Worm (Caenorhabditis elegans) whole organism, young adult: ENCODE data around the gene T11B7.1.
A peak's percentile ranks its signal among the peaks of the same experiment; 100 is the strongest.

Source experiments
- B0336.3 ChIP-seq: fragments of 200-800 bp; sonication (Bioruptor generic); IDR thresholded peaks from 2 replicates; pipeline ENCODE4 v1.3.6; 2022; ENCODE audit warnings: missing genetic modification characterization, missing compliant biosample characterization
- C06A6.2 ChIP-seq: fragments of 200-800 bp; sonication (Bioruptor generic); conservative IDR thresholded peaks from 2 replicates; pipeline ENCODE4 v1.3.6; 2022; ENCODE audit warnings: missing genetic modification characterization, missing compliant biosample characterization
- F22D6.2 ChIP-seq: sonication (generic microtip); optimal IDR thresholded peaks from 2 replicates; lab custom pipeline; 2016; ENCODE audit warnings: mild to moderate bottlenecking, missing genetic modification characterization, missing compliant biosample characterization
- F23B12.7 ChIP-seq: sonication (generic microtip); optimal IDR thresholded peaks from 2 replicates; lab custom pipeline; 2017; ENCODE audit warnings: missing genetic modification characterization, mild to moderate bottlenecking, missing compliant biosample characterization, antibody characterized with exemption, moderate library complexity; ENCODE audit not compliant: insufficient read depth
- F55B11.4 ChIP-seq: sonication (generic microtip); optimal IDR thresholded peaks from 2 replicates; lab custom pipeline; 2016; ENCODE audit warnings: missing compliant biosample characterization, missing genetic modification characterization, borderline replicate concordance; ENCODE audit not compliant: insufficient read depth
- K12H6.12 ChIP-seq: fragments of 200-800 bp; sonication (Bioruptor generic); optimal IDR thresholded peaks from 2 replicates; lab custom pipeline; 2018; ENCODE audit warnings: mild to moderate bottlenecking, missing genetic modification characterization, missing compliant biosample characterization
- Y56A3A.18 ChIP-seq: fragments of 200-800 bp; sonication (Bioruptor generic); IDR thresholded peaks from 2 replicates; pipeline ENCODE4 v1.3.6; 2022; ENCODE audit warnings: missing genetic modification reagents, missing genetic modification characterization, missing compliant biosample characterization
- ZK185.1 ChIP-seq: sonication (generic microtip); optimal IDR thresholded peaks from 2 replicates; lab custom pipeline; 2016; ENCODE audit warnings: mild to moderate bottlenecking, missing genetic modification characterization, missing compliant biosample characterization; ENCODE audit not compliant: poor library complexity, severe bottlenecking
- attf-3 ChIP-seq: fragments of 200-800 bp; sonication (Bioruptor generic); conservative IDR thresholded peaks from 2 replicates; pipeline ENCODE4 v1.3.6; 2022; ENCODE audit warnings: missing genetic modification reagents, missing genetic modification characterization, missing compliant biosample characterization
- cebp-2 ChIP-seq: fragments of 200-800 bp; sonication (Bioruptor generic); IDR thresholded peaks from 2 replicates; pipeline ENCODE4 v1.3.6; 2022; ENCODE audit warnings: missing genetic modification characterization, missing compliant biosample characterization
- ceh-27 ChIP-seq: fragments of 200-800 bp; sonication (Bioruptor generic); optimal IDR thresholded peaks from 2 replicates; lab custom pipeline; 2018; ENCODE audit warnings: mild to moderate bottlenecking, missing genetic modification characterization, moderate library complexity, missing compliant biosample characterization
- dox-1 ChIP-seq: fragments of 200-800 bp; sonication (Bioruptor generic); IDR thresholded peaks from 2 replicates; pipeline ENCODE4 v1.3.6; 2022; ENCODE audit warnings: missing genetic modification reagents, missing genetic modification characterization, missing compliant biosample characterization
- dpl-1 ChIP-seq: fragments of 150-350 bp; optimal IDR thresholded peaks from 2 replicates; lab custom pipeline; 2014; ENCODE audit warnings: missing biosample characterization, missing genetic modification reagents, missing genetic modification characterization
- efl-1 ChIP-seq: fragments of 150-350 bp; optimal IDR thresholded peaks from 2 replicates; lab custom pipeline; 2014; ENCODE audit warnings: missing biosample characterization, missing genetic modification reagents, missing genetic modification characterization
- egrh-3 ChIP-seq: fragments of 200-800 bp; sonication (Bioruptor generic); IDR thresholded peaks from 2 replicates; pipeline ENCODE4 v1.3.6; 2022; ENCODE audit warnings: missing genetic modification reagents, missing genetic modification characterization, missing compliant biosample characterization
- ets-4 ChIP-seq: fragments of 200-800 bp; sonication (Bioruptor generic); optimal IDR thresholded peaks from 2 replicates; lab custom pipeline; 2018; ENCODE audit warnings: mild to moderate bottlenecking, missing genetic modification characterization, missing compliant biosample characterization
- fkh-3 ChIP-seq: sonication (generic microtip); optimal IDR thresholded peaks from 2 replicates; lab custom pipeline; 2016; ENCODE audit warnings: mild to moderate bottlenecking, missing genetic modification characterization, missing compliant biosample characterization
- hlh-12 ChIP-seq: sonication (generic microtip); optimal IDR thresholded peaks from 2 replicates; lab custom pipeline; 2016; ENCODE audit warnings: missing genetic modification characterization, missing compliant biosample characterization
- hlh-26 ChIP-seq: fragments of 200-800 bp; sonication (Bioruptor generic); conservative IDR thresholded peaks from 2 replicates; pipeline ENCODE4 v1.3.6; 2022; ENCODE audit warnings: missing genetic modification reagents, missing genetic modification characterization, missing compliant biosample characterization
- hmg-1.2 ChIP-seq: fragments of 200-800 bp; sonication (Bioruptor generic); IDR thresholded peaks from 2 replicates; pipeline ENCODE4 v1.3.6; 2022; ENCODE audit warnings: missing genetic modification reagents, missing genetic modification characterization, missing compliant biosample characterization
- hmg-20 ChIP-seq: fragments of 200-800 bp; sonication (Bioruptor generic); IDR thresholded peaks from 2 replicates; pipeline ENCODE4 v1.3.6; 2022; ENCODE audit warnings: missing genetic modification reagents, missing genetic modification characterization, missing compliant biosample characterization
- let-607 ChIP-seq, 2 experiments: fragments of 200-800 bp in 1 of 2; sonication (Bioruptor generic) in 1 of 2; sonication (generic microtip) in 1 of 2; optimal IDR thresholded peaks; 2 replicates each; lab custom pipeline; 2016 to 2018; ENCODE audit warnings: mild to moderate bottlenecking in 2 of 2, missing compliant biosample characterization in 2 of 2, missing genetic modification characterization in 2 of 2, moderate library complexity in 2 of 2, missing genotype in 1 of 2
- lin-35 ChIP-seq, 3 experiments: fragments of 150-350 bp in 2 of 3; sonication (generic microtip) in 1 of 3; optimal IDR thresholded peaks; 2 replicates each; lab custom pipeline; 2014 to 2018; ENCODE audit warnings: missing biosample characterization in 3 of 3, missing genetic modification characterization in 3 of 3, missing genetic modification reagents in 3 of 3
- lin-54 ChIP-seq: fragments of 200-800 bp; sonication (Bioruptor generic); optimal IDR thresholded peaks from 2 replicates; lab custom pipeline; 2018; ENCODE audit warnings: mild to moderate bottlenecking, missing genetic modification characterization, missing compliant biosample characterization
- madf-10 ChIP-seq: sonication (generic microtip); optimal IDR thresholded peaks from 2 replicates; lab custom pipeline; 2016; ENCODE audit warnings: mild to moderate bottlenecking, missing genetic modification characterization, missing compliant biosample characterization
- mcd-1 ChIP-seq: fragments of 200-800 bp; sonication (Bioruptor generic); IDR thresholded peaks from 2 replicates; pipeline ENCODE4 v1.3.6; 2022; ENCODE audit warnings: missing genetic modification reagents, missing genetic modification characterization, missing compliant biosample characterization
- mel-28 ChIP-seq: sonication (generic microtip); optimal IDR thresholded peaks from 2 replicates; lab custom pipeline; 2016; ENCODE audit warnings: borderline replicate concordance, mild to moderate bottlenecking, missing genetic modification characterization, missing compliant biosample characterization
- mes-4 ChIP-seq: sonication (generic microtip); optimal IDR thresholded peaks from 2 replicates; lab custom pipeline; 2016; ENCODE audit warnings: missing genotype, missing genetic modification characterization, missing compliant biosample characterization
- nhr-27 ChIP-seq: fragments of 200-800 bp; sonication (Bioruptor generic); optimal IDR thresholded peaks from 2 replicates; lab custom pipeline; 2018; ENCODE audit warnings: mild to moderate bottlenecking, missing genetic modification characterization, moderate library complexity, missing compliant biosample characterization
- nhr-80 ChIP-seq: sonication (generic microtip); optimal IDR thresholded peaks from 2 replicates; lab custom pipeline; 2016; ENCODE audit warnings: missing genetic modification characterization, missing compliant biosample characterization
- repo-1 ChIP-seq: sonication (generic microtip); optimal IDR thresholded peaks from 2 replicates; lab custom pipeline; 2017; ENCODE audit warnings: mild to moderate bottlenecking, missing genetic modification characterization, missing compliant biosample characterization
- snpc-1.3 ChIP-seq: sonication (generic microtip); optimal IDR thresholded peaks from 2 replicates; lab custom pipeline; 2017; ENCODE audit warnings: missing genetic modification characterization, mild to moderate bottlenecking, missing compliant biosample characterization, antibody characterized with exemption, moderate library complexity, missing genotype, missing genetic modification reagents; ENCODE audit not compliant: insufficient read depth
- snpc-3.4 ChIP-seq: sonication (generic microtip); optimal IDR thresholded peaks from 2 replicates; lab custom pipeline; 2017; ENCODE audit warnings: missing genetic modification characterization, mild to moderate bottlenecking, missing compliant biosample characterization, antibody characterized with exemption, moderate library complexity, missing genotype, missing genetic modification reagents
- snpc-4 ChIP-seq, 5 experiments: fragments of 150-350 bp in 1 of 5; sonication (generic microtip) in 4 of 5; optimal IDR thresholded peaks; 2 replicates each; lab custom pipeline; 2014 to 2018; ENCODE audit warnings: missing genetic modification characterization in 5 of 5, missing biosample characterization in 3 of 5, antibody characterized with exemption in 2 of 5, mild to moderate bottlenecking in 2 of 5, missing compliant biosample characterization in 2 of 5, missing genotype in 2 of 5, moderate library complexity in 2 of 5, missing genetic modification reagents in 1 of 5
- tlf-1 ChIP-seq: fragments of 200-800 bp; sonication (Bioruptor generic); optimal IDR thresholded peaks from 2 replicates; lab custom pipeline; 2018; ENCODE audit warnings: mild to moderate bottlenecking, missing genetic modification characterization, missing compliant biosample characterization
- unc-130 ChIP-seq: sonication (generic microtip); optimal IDR thresholded peaks from 2 replicates; lab custom pipeline; 2016; ENCODE audit warnings: missing genetic modification reagents, missing genetic modification characterization, missing compliant biosample characterization
- xnd-1 ChIP-seq: sonication (generic microtip); optimal IDR thresholded peaks from 2 replicates; lab custom pipeline; 2016; ENCODE audit warnings: missing genotype, missing genetic modification reagents, missing genetic modification characterization, missing compliant biosample characterization
- zfh-2 ChIP-seq: fragments of 200-800 bp; sonication (Bioruptor generic); conservative IDR thresholded peaks from 2 replicates; pipeline ENCODE4 v1.3.6; 2022; ENCODE audit warnings: missing genetic modification reagents, missing genetic modification characterization, missing compliant biosample characterization
- ztf-18 ChIP-seq: sonication (generic microtip); optimal IDR thresholded peaks from 2 replicates; lab custom pipeline; 2016; ENCODE audit warnings: missing genotype, mild to moderate bottlenecking, missing genetic modification characterization, missing compliant biosample characterization
- ztf-28 ChIP-seq: fragments of 200-800 bp; sonication (Bioruptor generic); IDR thresholded peaks from 2 replicates; pipeline ENCODE4 v1.3.6; 2022; ENCODE audit warnings: missing genetic modification reagents, missing genetic modification characterization, missing compliant biosample characterization

Gene T11B7.1

DNA sequence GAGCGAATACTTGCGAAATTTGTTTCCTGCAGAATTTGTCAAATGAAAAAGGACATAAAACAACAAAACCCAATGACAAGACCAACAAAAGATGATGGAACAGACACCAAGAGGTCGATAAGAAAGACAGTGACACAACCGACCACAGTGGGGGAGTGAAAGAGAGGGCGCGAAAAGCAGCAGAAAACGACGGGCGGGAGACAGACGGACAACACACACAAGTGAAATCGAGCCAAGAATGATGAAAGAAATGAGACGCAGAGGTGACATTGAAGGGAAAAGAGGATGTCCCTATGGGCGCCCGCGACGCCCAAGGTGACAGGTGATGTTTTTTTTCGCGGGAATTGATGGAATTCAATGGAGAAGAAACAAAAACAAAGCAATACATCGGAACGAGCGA lies 25.6 kb downstream of the T11B7.1 start (continued):
- TF ChIP-seq ets-4 (GFP tag; lab: Kevin White, UChicago) (peak; percentile 68), madf-10 (peak; percentile 23), cebp-2 (GFP tag; lab: Robert Waterston, UW) (no peak), snpc-1.3 (tag; lab: Kevin White, UChicago) (peak; percentile 33), F22D6.2 (tag; lab: Kevin White, UChicago) (no peak), tlf-1 (GFP tag; lab: Kevin White, UChicago) (no peak), B0336.3 (GFP tag; lab: Robert Waterston, UW) (peak; percentile 55), K12H6.12 (tag; lab: Kevin White, UChicago) (peak; percentile 45), dox-1 (GFP tag; lab: Robert Waterston, UW) (peak; percentile 90), ZK185.1 (tag; lab: Kevin White, UChicago) (peak; percentile 17), mcd-1 (GFP tag; lab: Robert Waterston, UW) (0 out of 2 replicates have a peak, but pooled peaks have one; percentile 32), C06A6.2 (GFP tag; lab: Robert Waterston, UW) (no peak), egrh-3 (GFP tag; lab: Robert Waterston, UW) (peak; percentile 29; the same call in 1 of the 2 replicates), hmg-1.2 (peak; percentile 47), ztf-18 (tag; lab: Kevin White, UChicago) (peak; percentile 53)

DNA sequence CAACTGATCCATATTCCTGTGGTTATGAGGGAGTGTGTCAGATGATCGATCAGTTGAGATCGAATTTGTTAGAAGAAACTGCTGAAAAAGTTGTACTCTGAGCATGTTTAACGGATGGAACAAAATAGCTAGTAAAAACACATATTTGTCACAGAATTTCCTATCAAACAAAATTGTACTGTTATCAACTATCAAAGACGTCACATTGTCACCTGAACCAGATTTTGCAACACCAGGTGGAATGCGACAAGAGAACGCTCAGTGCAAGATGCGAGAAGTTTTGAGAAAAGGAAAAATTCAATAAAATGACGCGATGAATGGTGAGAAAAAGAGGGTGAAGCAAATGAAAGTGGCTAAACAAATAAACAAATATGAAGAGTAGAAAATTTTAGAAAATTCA lies 27.0 kb downstream of the T11B7.1 start:
- TF ChIP-seq nhr-27 (tag; lab: Kevin White, UChicago) (no peak), mel-28 (tag; lab: Kevin White, UChicago) (no peak), hlh-26 (GFP tag; lab: Robert Waterston, UW) (no peak), snpc-3.4 (no peak), unc-130 (GFP tag; lab: Kevin White, UChicago) (no peak), efl-1 (GFP tag; lab: Kevin White, UChicago) (no peak), hmg-1.2 (no peak), nhr-80 (tag; lab: Kevin White, UChicago) (peak; percentile 18)

- TF ChIP-seq lin-35 (GFP tag; optimal IDR thresholded peaks at IDR 0.05; lab: Kevin White, UChicago) (peak in 1 of 3 experiments; percentile 86), mel-28 (tag; lab: Kevin White, UChicago) (no peak), dpl-1 (GFP tag; lab: Kevin White, UChicago) (peak; percentile 71), efl-1 (GFP tag; lab: Kevin White, UChicago) (peak; percentile 85), F55B11.4 (tag; lab: Kevin White, UChicago) (no peak), attf-3 (GFP tag; lab: Robert Waterston, UW) (peak; percentile 94)
Measured at ce11 chrIV:8869624-8870023, 29.1 kb downstream of the T11B7.1 start, which contains the start of gene npp-23. Gene npp-23 (minus strand): TSS chrIV:8869679.

DNA sequence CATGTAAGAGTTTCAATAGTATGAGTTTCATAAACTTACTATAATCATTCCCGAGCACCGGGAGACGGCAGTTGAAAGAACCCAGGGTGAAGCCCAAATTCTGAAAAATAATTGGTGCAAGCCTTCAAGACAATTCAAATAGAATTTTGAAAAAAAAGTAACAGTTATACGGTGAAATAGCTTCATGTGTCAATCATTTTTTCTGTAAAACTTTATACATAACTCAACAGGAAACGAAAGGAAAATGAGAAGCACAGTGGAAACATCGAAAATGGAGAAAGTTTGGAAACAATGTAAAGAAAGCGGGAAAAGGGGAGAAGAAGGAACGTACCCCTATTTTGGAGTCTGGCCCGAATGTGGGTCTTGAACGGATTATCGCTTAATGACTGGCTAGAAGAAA lies 32.4 kb downstream of the T11B7.1 start, which contains the start of gene C09G9.3:
C09G9.3 (minus strand) TSS at position 101 of the 400 bp plus-strand sequence.
- no peak for TF ChIP-seq lin-54 (GFP tag; lab: Kevin White, UChicago)

- TF ChIP-seq F23B12.7 (no peak), hmg-20 (GFP tag; lab: Robert Waterston, UW) (no peak), unc-130 (GFP tag; lab: Kevin White, UChicago) (no peak), lin-35 (GFP tag; optimal IDR thresholded peaks at IDR 0.05; lab: Kevin White, UChicago) (no peak), repo-1 (no peak), mes-4 (tag; lab: Kevin White, UChicago) (no peak), xnd-1 (tag; lab: Kevin White, UChicago) (no peak), madf-10 (no peak), ceh-27 (GFP tag; lab: Kevin White, UChicago) (no peak), nhr-80 (tag; lab: Kevin White, UChicago) (no peak), Y56A3A.18 (GFP tag; lab: Robert Waterston, UW) (no peak), ztf-28 (no peak), hlh-12 (tag; lab: Kevin White, UChicago) (no peak), fkh-3 (tag; lab: Kevin White, UChicago) (no peak), zfh-2 (GFP tag; lab: Robert Waterston, UW) (no peak), snpc-4 (GFP tag; optimal IDR thresholded peaks at IDR 0.05; lab: Kevin White, UChicago) (no peak), snpc-4 (tag; optimal IDR thresholded peaks at IDR 0.05; lab: Kevin White, UChicago) (no peak), let-607 (tag; optimal IDR thresholded peaks at IDR 0.05; lab: Kevin White, UChicago) (no peak)
- TF ChIP-seq, all 124 proteins: peak for 0
Measured at ce11 chrIV:8873847-8874246, 33.3 kb downstream of the T11B7.1 start, which contains the start of gene hdl-2. Gene hdl-2 (plus strand): TSS chrIV:8874147.
